Fruit fly (Drosophila melanogaster) whole organism, wandering third instar larva: ENCODE data around the gene Task6.
A peak's percentile ranks its signal among the peaks of the same experiment; 100 is the strongest.

ENCODE experiments used
- Dfd ChIP-seq: fragments of >200 bp; optimal IDR thresholded peaks from 2 replicates; lab custom pipeline; 2017; ENCODE audit warnings: missing biosample characterization, missing genetic modification characterization
- Jra ChIP-seq: sonication (Bioruptor generic); optimal IDR thresholded peaks from 2 replicates; lab custom pipeline; 2016; ENCODE audit warnings: missing biosample characterization, missing genetic modification characterization
- Myc ChIP-seq: fragments of >200 bp; optimal IDR thresholded peaks from 2 replicates; lab custom pipeline; 2017
- OdsH ChIP-seq: fragments of 200-800 bp; sonication (Bioruptor generic); optimal IDR thresholded peaks from 2 replicates; lab custom pipeline; 2016; ENCODE audit warnings: missing biosample characterization, mild to moderate bottlenecking, missing genetic modification characterization
- br ChIP-seq: fragments of 200-800 bp; sonication (Bioruptor generic); optimal IDR thresholded peaks from 2 replicates; lab custom pipeline; 2016; ENCODE audit warnings: missing biosample characterization, missing genetic modification characterization
- ey ChIP-seq: fragments of 200-800 bp; sonication (Bioruptor generic); optimal IDR thresholded peaks from 2 replicates; lab custom pipeline; 2016; ENCODE audit warnings: missing biosample characterization, missing genetic modification characterization
- h ChIP-seq: fragments of 200-800 bp; sonication (Bioruptor generic); optimal IDR thresholded peaks from 3 replicates; lab custom pipeline; 2016; ENCODE audit warnings: missing biosample characterization, mild to moderate bottlenecking, missing genetic modification characterization
- pan ChIP-seq: fragments of >200 bp; optimal IDR thresholded peaks from 2 replicates; lab custom pipeline; 2017
- psq ChIP-seq: fragments of 200-800 bp; sonication (Bioruptor generic); optimal IDR thresholded peaks from 3 replicates; lab custom pipeline; 2017; ENCODE audit warnings: missing biosample characterization, mild to moderate bottlenecking, missing genetic modification characterization, moderate library complexity
- sage ChIP-seq: fragments of 200-800 bp; sonication (Bioruptor generic); optimal IDR thresholded peaks from 2 replicates; lab custom pipeline; 2016; ENCODE audit warnings: missing biosample characterization, mild to moderate bottlenecking, missing genetic modification characterization
- usp ChIP-seq: fragments of >200 bp; optimal IDR thresholded peaks from 2 replicates; lab custom pipeline; 2017; ENCODE audit warnings: missing biosample characterization, missing genetic modification characterization

DNA sequence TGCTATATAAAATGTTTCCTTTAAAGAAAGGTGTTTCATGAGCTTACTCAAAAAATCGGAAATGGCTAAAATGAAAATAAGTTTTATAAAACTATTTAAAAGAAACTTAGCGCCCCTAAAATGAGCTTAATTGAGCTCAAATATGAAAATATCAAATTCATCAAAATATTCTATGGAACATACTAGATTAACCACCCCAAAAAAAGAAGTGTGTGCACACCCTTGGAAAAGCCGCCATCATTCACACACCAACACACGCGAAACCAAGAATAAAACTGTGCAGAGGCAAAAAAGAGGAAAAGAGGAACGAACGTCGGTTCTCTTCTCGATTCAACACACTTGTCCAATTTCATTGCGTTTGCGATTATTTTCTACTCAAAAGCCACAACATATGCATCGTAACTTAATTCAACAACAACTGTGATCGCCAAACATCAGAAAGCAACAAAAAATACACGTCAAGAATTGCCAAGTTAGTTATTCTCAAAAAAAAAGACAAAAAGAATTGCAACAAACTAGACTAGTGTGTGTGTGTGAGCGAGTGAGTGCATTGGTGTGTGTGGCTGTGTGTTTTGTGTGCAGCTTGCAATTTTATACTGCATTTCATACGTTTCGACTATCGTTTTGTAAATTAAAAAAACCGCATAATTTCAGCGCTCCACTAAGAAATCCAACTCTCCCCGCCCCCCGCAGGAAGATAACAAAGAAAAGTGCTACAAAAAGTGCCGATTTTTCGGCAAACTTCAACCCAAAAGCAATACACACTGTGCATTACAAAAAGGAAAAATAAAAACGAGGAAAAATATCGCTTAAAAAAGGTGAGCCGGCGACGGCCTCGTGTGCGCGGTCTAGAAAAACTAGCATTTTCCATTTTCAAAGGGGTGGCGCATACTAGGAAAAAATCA lies 27.4 kb downstream of the Task6 start, which contains the start of gene rin:
- TF ChIP-seq usp (GFP tag; lab: Kevin White, UChicago): no peak
- TF ChIP-seq Dfd (GFP tag; lab: Kevin White, UChicago): peak; percentile 42
- TF ChIP-seq pan (lab: Kevin White, UChicago): no peak
- no peak for TF ChIP-seq Jra (GFP tag; lab: Kevin White, UChicago)
- no peak for TF ChIP-seq h (GFP tag; lab: Kevin White, UChicago)
- TF ChIP-seq ey (GFP tag; lab: Kevin White, UChicago): no peak
- no peak for TF ChIP-seq OdsH (GFP tag; lab: Kevin White, UChicago)
- no peak for TF ChIP-seq sage (GFP tag; lab: Kevin White, UChicago)
- TF ChIP-seq Myc (lab: Kevin White, UChicago): no peak
- peak; percentile 37 for TF ChIP-seq psq
- TF ChIP-seq br (GFP tag; lab: Kevin White, UChicago): no peak
